Worm (Caenorhabditis elegans): ENCODE measurements around the gene K10D11.4.

The K10D11.4 gene

ce11 chrIV:12960136-12960535 is 34.1 kb downstream of the K10D11.4 start, which contains the start of gene F55G11.7:
TSS of gene F55G11.7 (plus strand) at chrIV:12960436.
- TF ChIP-seq ets-4 (GFP tag; optimal IDR thresholded peaks at IDR 0.05), result no peak
- no peak for TF ChIP-seq tbx-9 (tag; optimal IDR thresholded peaks at IDR 0.05; ENCODE audit: borderline replicate concordance)
- no peak for TF ChIP-seq hlh-26 (GFP tag; conservative IDR thresholded peaks at IDR 0.05)
- no peak for TF ChIP-seq egrh-3 (GFP tag; IDR thresholded peaks at IDR 0.05)
- TF ChIP-seq fkh-3 (tag; optimal IDR thresholded peaks at IDR 0.05), result no peak
- TF ChIP-seq egl-18 (GFP tag; IDR thresholded peaks at IDR 0.05), result no peak
- no peak for TF ChIP-seq ztf-28 (GFP tag; IDR thresholded peaks at IDR 0.05)
- TF ChIP-seq F22D6.2 (tag; optimal IDR thresholded peaks at IDR 0.05), result no peak
- no peak for TF ChIP-seq C17E4.6 (GFP tag; IDR thresholded peaks at IDR 0.05)
- no peak for TF ChIP-seq ceh-40 (GFP tag; IDR thresholded peaks at IDR 0.05)
- no peak for TF ChIP-seq bed-2 (GFP tag; IDR thresholded peaks at IDR 0.05)
- TF ChIP-seq ceh-100 (GFP tag; IDR thresholded peaks at IDR 0.05), result no peak
- TF ChIP-seq D2030.7 (GFP tag; IDR thresholded peaks at IDR 0.05), result no peak
- no peak for TF ChIP-seq nhr-179 (tag; optimal IDR thresholded peaks at IDR 0.05)
- no peak for TF ChIP-seq cebp-1 (GFP tag; IDR thresholded peaks at IDR 0.05)
- TF ChIP-seq cebp-1 (tag; optimal IDR thresholded peaks at IDR 0.05), result no peak
- TF ChIP-seq die-1 (tag; optimal IDR thresholded peaks at IDR 0.05), result no peak
- TF ChIP-seq hlh-12 (tag; optimal IDR thresholded peaks at IDR 0.05), result no peak
- TF ChIP-seq snpc-3.4 (tag; optimal IDR thresholded peaks at IDR 0.05), result no peak
- no peak for TF ChIP-seq nfya-2 (GFP tag; IDR thresholded peaks at IDR 0.05)
- TF ChIP-seq let-526 (GFP tag; IDR thresholded peaks at IDR 0.05), result no peak

ce11 chrIV:12957730-12958129 is 36.5 kb downstream of the K10D11.4 start, which contains the start of gene F55G11.6:
TSS of gene F55G11.6 (plus strand) at chrIV:12958030.
- TF ChIP-seq ekl-4 (GFP tag; IDR thresholded peaks at IDR 0.05) (no peak), rpc-1 (optimal IDR thresholded peaks at IDR 0.05) (no peak), rpc-1 (tag; optimal IDR thresholded peaks at IDR 0.05) (no peak), mcd-1 (GFP tag; IDR thresholded peaks at IDR 0.05) (no peak), sdz-38 (tag; optimal IDR thresholded peaks at IDR 0.05) (no peak)

- no peak for TF ChIP-seq B0336.3 (GFP tag; IDR thresholded peaks at IDR 0.05)
- TF ChIP-seq ztf-3 (GFP tag; optimal IDR thresholded peaks at IDR 0.05), result no peak
- TF ChIP-seq zfh-2 (GFP tag; conservative IDR thresholded peaks at IDR 0.05), result no peak
- TF ChIP-seq mel-28 (tag; optimal IDR thresholded peaks at IDR 0.05; ENCODE audit: borderline replicate concordance), result no peak
- TF ChIP-seq repo-1 (tag; optimal IDR thresholded peaks at IDR 0.05), result no peak
- TF ChIP-seq snpc-1.3 (tag; optimal IDR thresholded peaks at IDR 0.05; ENCODE audit: insufficient read depth), result no peak
- TF ChIP-seq attf-5 (GFP tag; optimal IDR thresholded peaks at IDR 0.05), result no peak
- TF ChIP-seq snpc-4 (GFP tag; optimal IDR thresholded peaks at IDR 0.05), result no peak
- TF ChIP-seq snpc-4 (tag; optimal IDR thresholded peaks at IDR 0.05), result no peak
- TF ChIP-seq mes-4 (tag; optimal IDR thresholded peaks at IDR 0.05), result no peak
- no peak for TF ChIP-seq lag-1 (GFP tag; IDR thresholded peaks at IDR 0.05)
- TF ChIP-seq Y79H2A.3 (GFP tag; conservative IDR thresholded peaks at IDR 0.05), result no peak
- TF ChIP-seq sea-2 (GFP tag; IDR thresholded peaks at IDR 0.05), result no peak
- TF ChIP-seq chd-7 (tag; optimal IDR thresholded peaks at IDR 0.05), result no peak
- TF ChIP-seq pbrm-1 (GFP tag; IDR thresholded peaks at IDR 0.05), result no peak
- TF ChIP-seq ZK185.1 (tag; optimal IDR thresholded peaks at IDR 0.05; ENCODE audit: poor library complexity, severe bottlenecking), result no peak
- no peak for TF ChIP-seq unc-130 (GFP tag; optimal IDR thresholded peaks at IDR 0.05)
- TF ChIP-seq F37B4.10 (GFP tag; IDR thresholded peaks at IDR 0.05), result no peak
Observed at ce11 chrIV:12948470-12948869, 45.8 kb downstream of the K10D11.4 start, which contains the start of gene F55G11.10. TSS of gene F55G11.10 (plus strand) at chrIV:12948770.

All from whole organism, young adult.